Worm (Caenorhabditis elegans): ENCODE data around the gene hda-5.

Gene hda-5

DNA sequence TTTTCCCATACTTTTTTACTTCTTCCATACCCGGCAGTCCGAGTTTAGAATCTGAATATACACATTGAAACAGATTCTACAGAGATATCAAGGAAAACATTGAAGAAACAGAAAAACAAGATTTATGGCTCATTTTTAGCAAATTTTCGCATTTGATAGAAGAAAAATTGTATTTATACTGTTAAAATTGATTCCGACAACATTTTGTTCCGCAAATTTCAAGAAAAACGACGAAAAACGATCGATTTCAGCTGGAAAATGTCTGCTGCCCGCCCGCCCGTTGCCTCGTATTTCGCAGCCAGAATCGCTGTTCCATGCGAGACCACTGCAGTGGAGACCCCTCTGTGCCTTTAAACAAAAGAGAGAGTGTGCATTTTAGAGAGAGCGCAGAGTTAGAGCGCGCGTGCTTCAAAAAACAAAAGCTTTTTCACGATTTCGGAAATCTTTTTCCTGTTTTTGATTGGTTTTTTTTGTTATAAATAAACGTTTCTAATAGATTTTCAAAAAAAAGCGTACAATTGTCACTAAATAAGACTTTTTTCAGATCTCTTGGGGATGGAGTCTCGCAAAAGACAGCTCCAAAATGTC lies 20.9 kb upstream of the hda-5 start, which contains the start of the genes patr-1 and dna-2 (continued):
- no peak for TF ChIP-seq fkh-10 (GFP tag; optimal IDR thresholded peaks at IDR 0.05)
- TF ChIP-seq nhr-71 (tag; optimal IDR thresholded peaks at IDR 0.05) = no peak
- TF ChIP-seq ceh-63 (GFP tag; optimal IDR thresholded peaks at IDR 0.05) = no peak
- TF ChIP-seq ceh-90 (tag; optimal IDR thresholded peaks at IDR 0.05) = no peak
- no peak for TF ChIP-seq aly-2 (tag; optimal IDR thresholded peaks at IDR 0.05)
- peak; percentile 33 for TF ChIP-seq unc-86 (tag; optimal IDR thresholded peaks at IDR 0.05)
- peak; percentile 14 for TF ChIP-seq irx-1 (tag; optimal IDR thresholded peaks at IDR 0.05)
- no peak for TF ChIP-seq unc-30 (tag; optimal IDR thresholded peaks at IDR 0.05)
- peak; percentile 69 for TF ChIP-seq mep-1 (tag; optimal IDR thresholded peaks at IDR 0.05)
- TF ChIP-seq aha-1 (tag; optimal IDR thresholded peaks at IDR 0.05) = no peak
- peak; percentile 53 for TF ChIP-seq fos-1 (tag; optimal IDR thresholded peaks at IDR 0.05)
- TF ChIP-seq ama-1 (optimal IDR thresholded peaks at IDR 0.05) = no peak
- no peak for TF ChIP-seq nhr-47 (tag; optimal IDR thresholded peaks at IDR 0.05)

DNA sequence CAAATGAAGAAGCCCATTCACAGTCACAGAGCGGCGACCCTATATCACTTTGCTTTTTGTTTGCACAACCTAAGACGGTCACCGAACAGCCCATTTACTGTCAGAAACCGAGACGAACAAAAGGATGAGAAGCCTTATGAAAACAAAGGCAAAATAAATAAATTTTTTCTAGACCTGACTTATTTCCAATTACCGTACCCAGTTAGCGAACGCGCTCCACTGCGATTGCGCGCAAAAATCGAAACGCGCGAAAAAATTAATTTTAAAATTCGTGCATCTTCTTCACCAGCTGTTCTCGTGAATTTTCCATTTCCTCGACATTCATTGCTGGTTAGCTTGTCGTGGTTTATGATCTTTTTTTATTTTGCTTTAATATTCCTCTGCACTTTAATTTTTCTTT lies 16.3 kb upstream of the hda-5 start, which contains the start of gene F43G6.16:
Gene F43G6.16 (minus strand): TSS at position 141 of the 400 bp plus-strand sequence.
- TF ChIP-seq zag-1 (tag; optimal IDR thresholded peaks at IDR 0.05) (no peak), isw-1 (GFP tag; IDR thresholded peaks at IDR 0.05) (no peak), dpl-1 (GFP tag; optimal IDR thresholded peaks at IDR 0.05) (peak; percentile 30 to 72 (median 59)), nhr-76 (tag; optimal IDR thresholded peaks at IDR 0.05) (no peak), snu-23 (GFP tag; optimal IDR thresholded peaks at IDR 0.05) (no peak), efl-1 (optimal IDR thresholded peaks at IDR 0.05) (peak; percentile 41 to 43), efl-1 (GFP tag; optimal IDR thresholded peaks at IDR 0.05 in 1 of 2) (peak; percentile 58 to 94), lin-35 (GFP tag; optimal IDR thresholded peaks at IDR 0.05) (peak; percentile 7 to 78), elt-3 (tag; optimal IDR thresholded peaks at IDR 0.05) (no peak), tlp-1 (tag; optimal IDR thresholded peaks at IDR 0.05) (no peak), F16B12.6 (tag; optimal IDR thresholded peaks at IDR 0.05) (no peak), hlh-17 (GFP tag; optimal IDR thresholded peaks at IDR 0.05; ENCODE audit: borderline replicate concordance) (no peak), lsy-2 (tag; optimal IDR thresholded peaks at IDR 0.05) (peak; percentile 41 to 97)

DNA sequence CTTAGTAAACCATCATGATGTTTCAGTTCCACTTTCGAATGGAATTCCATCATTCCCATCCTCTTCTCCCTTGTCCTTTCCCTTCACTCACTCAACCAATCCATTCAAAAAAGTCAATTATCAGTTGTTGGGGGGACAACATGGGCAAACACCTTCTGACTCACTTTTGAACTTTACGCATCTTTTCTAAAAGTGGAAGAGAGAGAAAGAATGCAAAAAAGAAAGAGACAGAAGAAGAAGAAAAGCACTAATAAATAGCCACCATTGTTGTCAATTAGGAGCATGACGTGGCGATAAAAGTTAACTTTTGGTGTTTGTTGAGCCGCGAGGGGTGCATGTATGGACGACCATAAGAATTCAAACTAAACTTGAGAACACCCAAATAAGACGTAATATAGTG lies 10.8 kb upstream of the hda-5 start:
- TF ChIP-seq grh-1 (GFP tag; IDR thresholded peaks at IDR 0.05) = no peak
- TF ChIP-seq pax-3 (tag; optimal IDR thresholded peaks at IDR 0.05) = no peak
- no peak for TF ChIP-seq nhr-77 (tag; optimal IDR thresholded peaks at IDR 0.05)
- no peak for TF ChIP-seq efl-1 (optimal IDR thresholded peaks at IDR 0.05)
- TF ChIP-seq efl-1 (GFP tag; optimal IDR thresholded peaks at IDR 0.05 in 1 of 2) = peak in 1 of 2 experiments; percentile 64
- TF ChIP-seq egl-13 (tag; optimal IDR thresholded peaks at IDR 0.05) = no peak
- TF ChIP-seq ceh-63 (GFP tag; optimal IDR thresholded peaks at IDR 0.05) = no peak

DNA sequence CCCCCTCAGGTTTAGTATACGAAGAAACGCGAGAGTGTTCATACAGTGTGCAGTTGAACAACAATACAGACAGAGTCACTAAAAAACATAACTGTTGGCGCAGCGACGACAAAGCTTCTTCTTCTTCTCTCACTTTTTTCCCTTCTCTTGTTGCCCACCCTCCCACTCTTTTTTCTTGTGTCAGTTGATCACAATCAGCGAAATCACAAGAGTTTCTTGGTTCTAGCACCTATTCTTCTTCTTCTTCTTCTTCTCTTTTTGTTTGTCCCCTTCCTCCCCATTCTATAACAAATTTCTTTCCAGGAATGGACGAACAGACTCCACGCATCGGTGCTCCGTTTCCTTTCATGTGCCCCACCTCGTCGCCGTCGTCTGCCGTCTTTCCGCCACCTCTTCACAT lies 8.4 kb upstream of the hda-5 start, which contains the start of gene F43G6.4:
Gene F43G6.4 (plus strand): TSS at position 301 of the 400 bp plus-strand sequence.
- TF ChIP-seq vab-15 (tag; optimal IDR thresholded peaks at IDR 0.05) (no peak), unc-30 (tag; optimal IDR thresholded peaks at IDR 0.05) (no peak), aly-2 (tag; optimal IDR thresholded peaks at IDR 0.05) (no peak), lin-13 (GFP tag; optimal IDR thresholded peaks at IDR 0.05) (no peak)

DNA sequence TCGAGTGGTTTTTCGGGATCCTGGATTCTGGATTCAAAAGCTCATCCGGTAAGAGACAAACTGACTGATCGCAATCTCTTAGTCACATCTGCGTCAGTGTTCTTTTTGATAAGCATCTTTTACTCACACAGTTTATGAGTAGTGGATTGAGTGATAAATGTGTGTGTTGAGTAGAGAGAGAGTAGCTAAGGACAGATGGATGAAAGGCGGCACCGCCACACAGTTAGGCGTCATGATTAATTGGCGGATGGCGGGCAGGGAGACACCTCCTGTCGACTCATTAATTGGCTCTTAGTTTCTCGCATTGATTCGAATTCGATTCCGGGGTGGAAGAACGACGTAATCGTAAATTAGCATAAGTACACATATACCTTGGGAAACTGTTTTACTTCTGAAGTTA lies 4.4 kb upstream of the hda-5 start:
- peak; percentile 3 for TF ChIP-seq lin-39 (tag; optimal IDR thresholded peaks at IDR 0.05)
- peak; percentile 75 for TF ChIP-seq nhr-85 (tag)
- no peak for TF ChIP-seq Y116A8C.19 (tag; optimal IDR thresholded peaks at IDR 0.05; ENCODE audit: borderline replicate concordance)

Measured in whole organism, L1 larva.